Worm (Caenorhabditis elegans): ENCODE results near the gene mtq-2.

The mtq-2 gene

ce11 chrII:2189357-2189756 is at the start of gene mtq-2:
Gene mtq-2 (minus strand): TSS chrII:2189457.
- TF ChIP-seq flt-1 (GFP tag; IDR thresholded peaks at IDR 0.05) (no peak), ref-1 (GFP tag; conservative IDR thresholded peaks at IDR 0.05) (no peak), klf-2 (GFP tag; conservative IDR thresholded peaks at IDR 0.05) (no peak)

DNA sequence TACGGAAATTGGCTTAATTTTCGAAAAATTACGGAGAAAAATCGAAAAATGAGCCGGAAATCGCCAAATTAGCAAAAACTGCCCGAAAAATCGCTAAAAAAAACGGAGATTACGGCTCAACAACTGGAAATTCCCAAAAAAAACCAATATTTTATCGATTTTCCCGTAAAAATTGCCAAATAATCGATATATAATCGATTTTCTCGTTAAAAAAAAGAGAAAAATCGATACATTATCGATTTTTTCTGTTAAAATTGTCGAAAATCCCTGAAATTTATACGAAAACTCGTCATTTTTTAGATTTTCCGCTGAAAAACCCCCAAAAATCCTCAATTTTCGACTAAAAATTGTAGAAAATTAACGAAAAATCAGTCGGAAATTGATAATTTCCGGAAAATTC is 47.1 kb upstream of the mtq-2 start:
- TF ChIP-seq ztf-29 (GFP tag; IDR thresholded peaks at IDR 0.05) (no peak), T22C8.4 (GFP tag; IDR thresholded peaks at IDR 0.05) (0 out of 2 replicates have a peak, but pooled peaks have one; percentile 6), med-1 (GFP tag; optimal IDR thresholded peaks at IDR 0.05; ENCODE audit: insufficient read depth) (no peak), ref-1 (GFP tag; conservative IDR thresholded peaks at IDR 0.05) (no peak), flt-1 (GFP tag; IDR thresholded peaks at IDR 0.05) (no peak)

DNA sequence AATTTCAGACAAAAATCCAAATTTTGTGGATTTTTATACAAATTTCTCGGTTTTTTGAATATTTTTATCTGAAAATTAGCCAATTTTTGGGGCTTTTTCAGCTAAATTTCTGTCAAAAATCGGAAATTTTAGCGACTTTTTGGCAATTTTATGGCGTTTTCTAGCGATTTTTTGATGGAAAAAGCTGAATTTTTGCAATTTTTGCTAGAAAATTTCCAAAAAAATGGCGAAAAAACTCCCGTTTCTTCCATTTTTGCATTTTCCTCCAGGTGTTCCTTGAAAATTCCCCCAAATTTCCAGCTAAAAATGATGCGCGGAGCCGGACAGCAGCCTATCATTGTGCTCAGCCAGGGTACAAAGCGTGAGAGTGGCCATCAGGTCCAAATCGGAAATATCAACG is 44.0 kb upstream of the mtq-2 start, which contains the start of gene cct-3:
TSS of gene cct-3 (plus strand) at position 301 of the 400 bp plus-strand sequence.
- TF ChIP-seq cog-1 (tag; optimal IDR thresholded peaks at IDR 0.05) = no peak
- TF ChIP-seq klf-2 (GFP tag; conservative IDR thresholded peaks at IDR 0.05) = no peak
- no peak for TF ChIP-seq flt-1 (GFP tag; IDR thresholded peaks at IDR 0.05)
- no peak for TF ChIP-seq T22C8.4 (GFP tag; IDR thresholded peaks at IDR 0.05)
- no peak for TF ChIP-seq tab-1 (GFP tag; IDR thresholded peaks at IDR 0.05)
- no peak for TF ChIP-seq ref-1 (GFP tag; conservative IDR thresholded peaks at IDR 0.05)
- TF ChIP-seq med-1 (GFP tag; optimal IDR thresholded peaks at IDR 0.05; ENCODE audit: insufficient read depth) = no peak
- TF ChIP-seq ztf-23 (GFP tag; IDR thresholded peaks at IDR 0.05) = no peak
- TF ChIP-seq ztf-29 (GFP tag; IDR thresholded peaks at IDR 0.05) = no peak

DNA sequence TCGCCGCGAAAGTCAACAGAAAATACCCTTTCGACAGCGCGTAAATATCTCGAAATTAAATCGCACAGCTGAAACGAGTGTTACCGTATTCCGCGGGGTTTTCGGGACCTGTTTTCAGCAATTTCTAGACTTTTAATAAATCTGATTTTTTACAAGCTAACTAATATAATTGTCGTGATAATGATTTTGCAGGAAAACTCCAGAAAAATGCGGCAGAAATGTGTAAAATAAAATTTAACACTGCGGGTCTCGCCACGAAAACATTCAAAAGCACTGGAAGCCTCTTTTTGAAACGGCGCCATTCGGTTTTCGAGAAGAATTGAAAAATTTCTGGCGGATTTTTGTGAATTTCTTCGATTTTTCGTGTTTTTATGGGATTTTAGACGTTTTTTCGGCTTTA is 43.2 kb upstream of the mtq-2 start, which contains the start of gene F54A3.6:
TSS of gene F54A3.6 (minus strand) at position 42 of the 400 bp plus-strand sequence.
- TF ChIP-seq ztf-23 (GFP tag; IDR thresholded peaks at IDR 0.05) = 0 out of 2 replicates have a peak, but pooled peaks have one; percentile 31

DNA sequence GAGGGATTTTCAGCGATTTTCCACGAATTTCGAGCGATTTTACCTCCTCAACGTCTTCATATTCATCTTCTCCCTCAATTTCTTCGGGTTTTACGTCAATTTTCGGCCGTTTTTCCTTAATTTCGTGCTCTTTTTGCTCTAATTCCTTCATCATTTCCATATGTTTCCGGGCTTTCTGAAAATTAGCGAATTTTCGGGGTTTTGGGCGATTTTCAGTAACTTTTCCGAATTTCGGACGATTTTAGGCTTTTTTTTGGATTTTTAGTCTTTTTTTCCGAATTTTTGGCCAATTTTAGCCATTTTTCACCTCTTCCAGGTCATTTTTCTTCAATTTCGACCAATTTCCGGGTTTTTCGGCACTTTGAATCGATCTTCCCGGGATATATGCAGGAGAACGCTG is 41.1 kb upstream of the mtq-2 start:
- TF ChIP-seq med-1 (GFP tag; optimal IDR thresholded peaks at IDR 0.05; ENCODE audit: insufficient read depth) (no peak), ztf-23 (GFP tag; IDR thresholded peaks at IDR 0.05) (no peak), tab-1 (GFP tag; IDR thresholded peaks at IDR 0.05) (no peak), klf-2 (GFP tag; conservative IDR thresholded peaks at IDR 0.05) (no peak), cog-1 (tag; optimal IDR thresholded peaks at IDR 0.05) (no peak), T22C8.4 (GFP tag; IDR thresholded peaks at IDR 0.05) (no peak), ref-1 (GFP tag; conservative IDR thresholded peaks at IDR 0.05) (no peak), ztf-29 (GFP tag; IDR thresholded peaks at IDR 0.05) (no peak), flt-1 (GFP tag; IDR thresholded peaks at IDR 0.05) (no peak)

ce11 chrII:2225608-2226007 is 36.4 kb upstream of the mtq-2 start, which contains the start of gene F54A3.5:
Gene F54A3.5 (minus strand): TSS chrII:2225708.
- no peak for TF ChIP-seq ref-1 (GFP tag; conservative IDR thresholded peaks at IDR 0.05)
- TF ChIP-seq ztf-29 (GFP tag; IDR thresholded peaks at IDR 0.05) = no peak
- TF ChIP-seq klf-2 (GFP tag; conservative IDR thresholded peaks at IDR 0.05) = no peak
- TF ChIP-seq med-1 (GFP tag; optimal IDR thresholded peaks at IDR 0.05; ENCODE audit: insufficient read depth) = no peak
- TF ChIP-seq cog-1 (tag; optimal IDR thresholded peaks at IDR 0.05) = no peak
- no peak for TF ChIP-seq ztf-23 (GFP tag; IDR thresholded peaks at IDR 0.05)
- no peak for TF ChIP-seq flt-1 (GFP tag; IDR thresholded peaks at IDR 0.05)
- TF ChIP-seq tab-1 (GFP tag; IDR thresholded peaks at IDR 0.05) = no peak
- no peak for TF ChIP-seq T22C8.4 (GFP tag; IDR thresholded peaks at IDR 0.05)

DNA sequence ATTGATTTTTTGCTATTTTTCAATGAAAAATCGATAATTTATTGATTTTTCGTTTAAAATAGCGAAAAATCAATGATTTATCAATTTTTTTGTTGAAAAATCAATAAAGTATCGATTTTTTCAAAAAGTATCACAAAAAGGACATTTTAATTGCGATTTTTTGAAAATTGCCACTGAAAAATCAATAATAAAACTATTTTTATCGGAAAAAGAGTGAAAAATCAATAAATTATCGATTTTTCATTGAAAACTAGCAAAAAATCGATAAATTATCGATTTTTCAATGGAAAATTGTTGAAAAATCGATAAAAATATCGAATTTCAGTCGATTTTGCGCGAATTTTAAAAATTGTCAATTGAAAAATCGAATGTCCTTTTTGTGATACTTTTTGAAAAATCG is 35.7 kb upstream of the mtq-2 start:
- peak; percentile 58; the same call in 1 of the 2 replicates for TF ChIP-seq T22C8.4 (GFP tag; IDR thresholded peaks at IDR 0.05)

DNA sequence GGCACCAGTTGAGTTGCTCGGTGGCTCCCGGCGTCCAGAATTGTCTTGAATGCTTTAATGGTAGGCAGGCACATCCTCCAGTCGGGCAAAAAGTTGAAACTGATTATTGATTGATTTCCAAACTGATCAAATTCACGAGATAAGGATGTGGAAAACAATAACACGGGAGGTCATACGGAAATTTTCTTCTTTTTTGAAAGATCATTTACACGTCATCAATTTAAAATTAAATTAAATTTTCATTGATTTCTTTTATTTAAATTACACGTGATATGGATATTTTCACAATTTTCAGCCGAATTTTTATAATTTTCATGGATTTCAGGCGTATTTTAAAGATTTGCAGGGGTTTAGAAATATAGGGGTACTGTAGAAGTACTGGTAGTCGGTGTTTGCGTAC is 34.2 kb upstream of the mtq-2 start, which contains the start of gene cbs-2:
TSS of gene cbs-2 (minus strand) at position 101 of the 400 bp plus-strand sequence.
- no peak for TF ChIP-seq cog-1 (tag; optimal IDR thresholded peaks at IDR 0.05)
- no peak for TF ChIP-seq ref-1 (GFP tag; conservative IDR thresholded peaks at IDR 0.05)
- TF ChIP-seq med-1 (GFP tag; optimal IDR thresholded peaks at IDR 0.05; ENCODE audit: insufficient read depth) = no peak
- TF ChIP-seq ztf-29 (GFP tag; IDR thresholded peaks at IDR 0.05) = no peak
- no peak for TF ChIP-seq klf-2 (GFP tag; conservative IDR thresholded peaks at IDR 0.05)
- TF ChIP-seq ztf-23 (GFP tag; IDR thresholded peaks at IDR 0.05) = no peak
- no peak for TF ChIP-seq tab-1 (GFP tag; IDR thresholded peaks at IDR 0.05)
- TF ChIP-seq T22C8.4 (GFP tag; IDR thresholded peaks at IDR 0.05) = no peak
- no peak for TF ChIP-seq flt-1 (GFP tag; IDR thresholded peaks at IDR 0.05)

ce11 chrII:2221196-2221896 is 32.1 kb upstream of the mtq-2 start:
- TF ChIP-seq T22C8.4 (GFP tag; IDR thresholded peaks at IDR 0.05) (no peak), flt-1 (GFP tag; IDR thresholded peaks at IDR 0.05) (no peak), ztf-23 (GFP tag; IDR thresholded peaks at IDR 0.05) (no peak), tab-1 (GFP tag; IDR thresholded peaks at IDR 0.05) (no peak), ztf-29 (GFP tag; IDR thresholded peaks at IDR 0.05) (no peak), cog-1 (tag; optimal IDR thresholded peaks at IDR 0.05) (no peak), ref-1 (GFP tag; conservative IDR thresholded peaks at IDR 0.05) (no peak), klf-2 (GFP tag; conservative IDR thresholded peaks at IDR 0.05) (no peak), med-1 (GFP tag; optimal IDR thresholded peaks at IDR 0.05; ENCODE audit: insufficient read depth) (no peak)

DNA sequence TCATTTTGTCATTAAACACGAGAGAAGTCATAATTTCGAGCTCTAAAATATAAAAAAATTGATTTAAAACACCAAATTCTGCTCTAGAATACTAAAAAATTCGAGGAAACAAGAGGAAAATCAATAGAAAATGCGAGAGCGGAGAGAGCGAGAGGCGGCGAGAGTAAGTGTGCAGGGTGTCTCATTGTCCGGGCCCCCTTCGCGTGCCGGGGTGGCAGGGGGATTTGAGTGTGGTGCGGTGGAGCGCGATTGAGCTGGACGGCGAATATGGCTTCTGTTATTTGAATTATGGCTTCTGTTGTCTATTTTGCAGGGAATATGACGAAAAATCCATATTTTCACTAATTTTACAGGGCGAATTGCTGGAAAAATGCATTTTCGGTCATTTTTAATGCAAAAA is 30.6 kb upstream of the mtq-2 start, which contains the start of gene Y59C2A.3:
TSS of gene Y59C2A.3 (minus strand) at position 42 of the 400 bp plus-strand sequence.
- TF ChIP-seq ztf-23 (GFP tag; IDR thresholded peaks at IDR 0.05) = peak; percentile 70; the same call in 1 of the 2 replicates
- peak; percentile 73 for TF ChIP-seq ztf-29 (GFP tag; IDR thresholded peaks at IDR 0.05)
- TF ChIP-seq T22C8.4 (GFP tag; IDR thresholded peaks at IDR 0.05) = peak; percentile 49; the same call in 1 of the 2 replicates
- TF ChIP-seq cog-1 (tag; optimal IDR thresholded peaks at IDR 0.05) = peak; percentile 0
- no peak for TF ChIP-seq flt-1 (GFP tag; IDR thresholded peaks at IDR 0.05)

Measured in whole organism, midembryonic.